Worm (Caenorhabditis elegans) whole organism, dauer: ENCODE measurements around the gene cec-5.

Source experiments
- unc-62 ChIP-seq: sonication (generic microtip); optimal IDR thresholded peaks from 2 replicates; lab custom pipeline; 2017; ENCODE audit warnings: missing biosample characterization, missing genetic modification reagents, missing genetic modification characterization

The cec-5 gene

DNA sequence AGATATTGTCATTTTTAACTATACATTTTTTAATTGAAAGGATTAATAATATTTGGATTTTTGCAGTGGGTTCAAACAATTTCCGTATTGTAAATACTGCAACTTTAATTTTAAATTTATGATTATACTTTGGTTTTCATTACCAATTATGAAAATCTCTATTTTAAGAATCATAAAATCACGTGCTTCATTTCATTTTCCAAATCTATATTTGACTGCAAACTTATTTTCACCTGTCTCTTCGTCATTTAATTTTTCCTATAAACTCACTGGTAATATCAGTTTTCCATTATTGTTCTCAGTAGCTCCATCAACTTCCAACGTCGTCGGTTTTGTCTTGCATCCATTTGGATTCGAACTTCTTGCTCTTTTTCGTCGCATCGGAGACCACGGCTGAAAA lies 47.6 kb downstream of the cec-5 start, which contains the start of gene R05G6.1:
R05G6.1 (plus strand) TSS at position 301 of the 400 bp plus-strand sequence.
- no peak for TF ChIP-seq unc-62 (GFP tag; lab: Kevin White, UChicago)

DNA sequence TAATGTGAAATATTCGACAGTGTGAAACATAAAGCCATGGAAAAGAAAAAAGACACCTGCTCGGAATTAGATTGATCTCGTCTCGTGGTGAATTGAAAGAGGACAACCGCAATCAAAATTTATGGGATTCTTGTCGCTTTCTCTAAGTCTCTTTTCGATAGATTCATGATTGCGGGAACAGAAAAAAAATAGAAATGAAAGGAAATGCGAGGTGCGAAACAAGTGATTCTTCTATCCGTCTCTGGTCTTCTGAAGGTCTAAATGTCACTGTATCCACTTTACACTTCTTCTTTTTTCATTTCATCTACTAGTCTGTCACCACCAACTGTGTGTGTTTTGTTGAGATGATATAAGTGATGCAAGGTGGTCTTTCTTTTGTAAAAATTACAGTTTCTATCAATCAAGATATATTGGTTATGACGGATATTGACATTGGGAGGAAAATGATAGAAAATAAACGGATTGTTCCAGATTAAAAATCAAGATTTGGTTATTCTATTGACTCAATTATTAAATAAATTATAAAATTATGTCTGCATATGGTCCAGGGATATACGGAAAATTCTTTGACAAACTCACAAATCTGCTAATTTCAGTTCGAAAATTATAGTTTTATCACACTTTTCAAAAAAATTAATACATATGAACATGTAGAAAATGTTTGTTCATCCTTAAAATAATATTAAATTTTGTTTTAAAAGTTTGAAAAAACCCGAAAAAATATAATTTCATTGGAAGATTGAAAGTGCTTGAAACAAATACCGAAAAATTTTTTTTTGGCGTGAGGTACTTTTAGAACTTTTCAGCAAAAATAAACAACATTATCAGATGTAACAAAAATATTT lies 49.5 kb downstream of the cec-5 start:
- TF ChIP-seq unc-62 (GFP tag; lab: Kevin White, UChicago) = no peak
